Worm (Caenorhabditis elegans): ENCODE data around the gene fip-1.

The fip-1 gene

ce11 chrIII:8653457-8653856 is 13.9 kb downstream of the fip-1 start:
- TF ChIP-seq hnd-1 (tag; optimal IDR thresholded peaks at IDR 0.05): no peak
- no peak for TF ChIP-seq ama-1 (optimal IDR thresholded peaks at IDR 0.05)
- no peak for TF ChIP-seq hmg-4 (GFP tag; optimal IDR thresholded peaks at IDR 0.05)
- no peak for TF ChIP-seq flt-1 (GFP tag; IDR thresholded peaks at IDR 0.05)

ce11 chrIII:8653875-8654386 is 14.4 kb downstream of the fip-1 start, which contains the start of gene F22B7.9:
Gene F22B7.9 (minus strand): TSS chrIII:8653925.
- no peak for TF ChIP-seq ceh-36 (tag; optimal IDR thresholded peaks at IDR 0.05)
- no peak for TF ChIP-seq pes-1 (GFP tag; IDR thresholded peaks at IDR 0.05)
- no peak for TF ChIP-seq hnd-1 (tag; optimal IDR thresholded peaks at IDR 0.05)
- no peak for TF ChIP-seq flt-1 (GFP tag; IDR thresholded peaks at IDR 0.05)
- no peak for TF ChIP-seq aly-1 (tag; optimal IDR thresholded peaks at IDR 0.05)
- TF ChIP-seq tra-4 (tag; optimal IDR thresholded peaks at IDR 0.05): no peak
- TF ChIP-seq tbx-11 (GFP tag; IDR thresholded peaks at IDR 0.05): no peak
- no peak for TF ChIP-seq ama-1 (optimal IDR thresholded peaks at IDR 0.05)
- TF ChIP-seq ets-7 (tag; optimal IDR thresholded peaks at IDR 0.05): no peak

- TF ChIP-seq flt-1 (GFP tag; IDR thresholded peaks at IDR 0.05) (no peak), hnd-1 (tag; optimal IDR thresholded peaks at IDR 0.05) (no peak), tra-4 (tag; optimal IDR thresholded peaks at IDR 0.05) (no peak), pes-1 (GFP tag; IDR thresholded peaks at IDR 0.05) (no peak), ceh-13 (GFP tag; optimal IDR thresholded peaks at IDR 0.05) (no peak), tbx-37 (GFP tag; conservative IDR thresholded peaks at IDR 0.05) (no peak), aly-1 (tag; optimal IDR thresholded peaks at IDR 0.05) (no peak), sea-1 (GFP tag; conservative IDR thresholded peaks at IDR 0.05) (no peak), hmbx-1 (tag; optimal IDR thresholded peaks at IDR 0.05) (no peak), ets-7 (tag; optimal IDR thresholded peaks at IDR 0.05) (no peak), tbx-11 (GFP tag; IDR thresholded peaks at IDR 0.05) (no peak), ceh-36 (tag; optimal IDR thresholded peaks at IDR 0.05) (no peak), hmg-4 (GFP tag; optimal IDR thresholded peaks at IDR 0.05) (no peak), B0310.2 (tag; optimal IDR thresholded peaks at IDR 0.05) (no peak), scrt-1 (GFP tag; IDR thresholded peaks at IDR 0.05) (no peak), ama-1 (optimal IDR thresholded peaks at IDR 0.05) (no peak), F13C5.2 (tag; optimal IDR thresholded peaks at IDR 0.05) (no peak)
These were observed 14.9 kb downstream of the fip-1 start for ce11 chrIII:8654400-8654980.

- TF ChIP-seq ceh-36 (tag; optimal IDR thresholded peaks at IDR 0.05) (no peak), tbx-37 (GFP tag; conservative IDR thresholded peaks at IDR 0.05) (no peak), ets-7 (tag; optimal IDR thresholded peaks at IDR 0.05) (no peak), hnd-1 (tag; optimal IDR thresholded peaks at IDR 0.05) (no peak), ceh-13 (GFP tag; optimal IDR thresholded peaks at IDR 0.05) (no peak), scrt-1 (GFP tag; IDR thresholded peaks at IDR 0.05) (no peak), ama-1 (optimal IDR thresholded peaks at IDR 0.05) (no peak), hmbx-1 (tag; optimal IDR thresholded peaks at IDR 0.05) (no peak), F13C5.2 (tag; optimal IDR thresholded peaks at IDR 0.05) (no peak), hmg-4 (GFP tag; optimal IDR thresholded peaks at IDR 0.05) (no peak), tra-4 (tag; optimal IDR thresholded peaks at IDR 0.05) (no peak), pes-1 (GFP tag; IDR thresholded peaks at IDR 0.05) (no peak), flt-1 (GFP tag; IDR thresholded peaks at IDR 0.05) (no peak), aly-1 (tag; optimal IDR thresholded peaks at IDR 0.05) (no peak), sea-1 (GFP tag; conservative IDR thresholded peaks at IDR 0.05) (no peak), B0310.2 (tag; optimal IDR thresholded peaks at IDR 0.05) (no peak), tbx-11 (GFP tag; IDR thresholded peaks at IDR 0.05) (no peak)
These were observed 15.9 kb downstream of the fip-1 start for ce11 chrIII:8655412-8655811.

- TF ChIP-seq ets-7 (tag; optimal IDR thresholded peaks at IDR 0.05): no peak
- no peak for TF ChIP-seq ceh-13 (GFP tag; optimal IDR thresholded peaks at IDR 0.05)
- no peak for TF ChIP-seq ama-1 (optimal IDR thresholded peaks at IDR 0.05)
- TF ChIP-seq tbx-37 (GFP tag; conservative IDR thresholded peaks at IDR 0.05): no peak
- no peak for TF ChIP-seq sea-1 (GFP tag; conservative IDR thresholded peaks at IDR 0.05)
- TF ChIP-seq tbx-11 (GFP tag; IDR thresholded peaks at IDR 0.05): no peak
- no peak for TF ChIP-seq tra-4 (tag; optimal IDR thresholded peaks at IDR 0.05)
- TF ChIP-seq flt-1 (GFP tag; IDR thresholded peaks at IDR 0.05): no peak
- TF ChIP-seq ceh-36 (tag; optimal IDR thresholded peaks at IDR 0.05): no peak
- TF ChIP-seq B0310.2 (tag; optimal IDR thresholded peaks at IDR 0.05): no peak
- no peak for TF ChIP-seq scrt-1 (GFP tag; IDR thresholded peaks at IDR 0.05)
- TF ChIP-seq hnd-1 (tag; optimal IDR thresholded peaks at IDR 0.05): no peak
- TF ChIP-seq aly-1 (tag; optimal IDR thresholded peaks at IDR 0.05): no peak
- no peak for TF ChIP-seq F13C5.2 (tag; optimal IDR thresholded peaks at IDR 0.05)
- TF ChIP-seq hmg-4 (GFP tag; optimal IDR thresholded peaks at IDR 0.05): no peak
These were observed 16.5 kb downstream of the fip-1 start for ce11 chrIII:8656055-8656454.

ce11 chrIII:8656957-8657356 is 17.4 kb downstream of the fip-1 start:
- TF ChIP-seq B0310.2 (tag; optimal IDR thresholded peaks at IDR 0.05): no peak
- TF ChIP-seq ama-1 (optimal IDR thresholded peaks at IDR 0.05): no peak
- no peak for TF ChIP-seq hmg-4 (GFP tag; optimal IDR thresholded peaks at IDR 0.05)
- no peak for TF ChIP-seq ceh-13 (GFP tag; optimal IDR thresholded peaks at IDR 0.05)
- no peak for TF ChIP-seq aly-1 (tag; optimal IDR thresholded peaks at IDR 0.05)
- TF ChIP-seq hmbx-1 (tag; optimal IDR thresholded peaks at IDR 0.05): no peak
- TF ChIP-seq flt-1 (GFP tag; IDR thresholded peaks at IDR 0.05): no peak
- TF ChIP-seq pes-1 (GFP tag; IDR thresholded peaks at IDR 0.05): no peak
- TF ChIP-seq F13C5.2 (tag; optimal IDR thresholded peaks at IDR 0.05): no peak
- no peak for TF ChIP-seq tbx-11 (GFP tag; IDR thresholded peaks at IDR 0.05)
- no peak for TF ChIP-seq tra-4 (tag; optimal IDR thresholded peaks at IDR 0.05)
- TF ChIP-seq tbx-37 (GFP tag; conservative IDR thresholded peaks at IDR 0.05): no peak
- no peak for TF ChIP-seq ceh-36 (tag; optimal IDR thresholded peaks at IDR 0.05)
- TF ChIP-seq hnd-1 (tag; optimal IDR thresholded peaks at IDR 0.05): no peak

ce11 chrIII:8657676-8658366 is 18.3 kb downstream of the fip-1 start:
- no peak for TF ChIP-seq F13C5.2 (tag; optimal IDR thresholded peaks at IDR 0.05)
- TF ChIP-seq pes-1 (GFP tag; IDR thresholded peaks at IDR 0.05): no peak
- TF ChIP-seq hnd-1 (tag; optimal IDR thresholded peaks at IDR 0.05): no peak
- no peak for TF ChIP-seq tbx-11 (GFP tag; IDR thresholded peaks at IDR 0.05)
- TF ChIP-seq hmg-4 (GFP tag; optimal IDR thresholded peaks at IDR 0.05): no peak
- TF ChIP-seq sea-1 (GFP tag; conservative IDR thresholded peaks at IDR 0.05): no peak
- no peak for TF ChIP-seq hmbx-1 (tag; optimal IDR thresholded peaks at IDR 0.05)
- TF ChIP-seq ceh-13 (GFP tag; optimal IDR thresholded peaks at IDR 0.05): no peak
- TF ChIP-seq ets-7 (tag; optimal IDR thresholded peaks at IDR 0.05): no peak
- no peak for TF ChIP-seq aly-1 (tag; optimal IDR thresholded peaks at IDR 0.05)
- TF ChIP-seq tbx-37 (GFP tag; conservative IDR thresholded peaks at IDR 0.05): no peak
- TF ChIP-seq ceh-36 (tag; optimal IDR thresholded peaks at IDR 0.05): no peak
- TF ChIP-seq flt-1 (GFP tag; IDR thresholded peaks at IDR 0.05): no peak
- TF ChIP-seq tra-4 (tag; optimal IDR thresholded peaks at IDR 0.05): no peak
- no peak for TF ChIP-seq B0310.2 (tag; optimal IDR thresholded peaks at IDR 0.05)
- no peak for TF ChIP-seq ama-1 (optimal IDR thresholded peaks at IDR 0.05)
- TF ChIP-seq scrt-1 (GFP tag; IDR thresholded peaks at IDR 0.05): no peak

Data from whole organism, early embryonic.